Worm (Caenorhabditis elegans) whole organism, L4 larva: ENCODE measurements around the gene F12F6.7.

Experiments used
- D1046.2 ChIP-seq: fragments of 200-800 bp; sonication (Bioruptor generic); IDR thresholded peaks from 2 replicates; pipeline ENCODE4 v1.3.6; 2022; ENCODE audit warnings: missing genetic modification characterization, missing compliant biosample characterization
- F26F4.8 ChIP-seq: fragments of 200-800 bp; sonication (Bioruptor generic); conservative IDR thresholded peaks from 2 replicates; pipeline ENCODE4 v1.3.6; 2022; ENCODE audit warnings: missing genetic modification characterization, missing compliant biosample characterization
- F37D6.2 ChIP-seq: sonication (generic microtip); optimal IDR thresholded peaks from 2 replicates; lab custom pipeline; 2016; ENCODE audit warnings: mild to moderate bottlenecking, missing genetic modification characterization, missing compliant biosample characterization
- F44E2.7 ChIP-seq: fragments of 200-800 bp; sonication (Bioruptor generic); IDR thresholded peaks from 2 replicates; pipeline ENCODE4 v2.1.2; 2022; ENCODE audit warnings: missing genetic modification characterization, missing compliant biosample characterization
- T26A8.4 ChIP-seq: fragments of 200-800 bp; sonication (Bioruptor generic); IDR thresholded peaks from 2 replicates; pipeline ENCODE4 v1.3.6; 2022; ENCODE audit warnings: missing genetic modification characterization, missing compliant biosample characterization
- Y75B8A.6 ChIP-seq: fragments of 200-800 bp; sonication (Bioruptor generic); IDR thresholded peaks from 2 replicates; pipeline ENCODE4 v1.3.6; 2022; ENCODE audit warnings: missing genetic modification reagents, missing genetic modification characterization, missing compliant biosample characterization
- ZK337.2 ChIP-seq: fragments of 200-800 bp; sonication (Bioruptor generic); IDR thresholded peaks from 2 replicates; pipeline ENCODE4 v1.3.6; 2022; ENCODE audit warnings: missing genetic modification reagents, missing genetic modification characterization, missing compliant biosample characterization
- ZK546.5 ChIP-seq, 2 experiments: sonication (generic microtip); optimal IDR thresholded peaks; 2 replicates each; lab custom pipeline; 2017; ENCODE audit warnings: missing biosample characterization in 2 of 2, missing genetic modification characterization in 2 of 2
- aha-1 ChIP-seq: fragments of 150-350 bp; peaks from one replicate; lab custom pipeline; 2014; ENCODE audit warnings: missing biosample characterization, missing genetic modification characterization
- aly-2 ChIP-seq: sonication (generic microtip); optimal IDR thresholded peaks from 2 replicates; lab custom pipeline; 2018; ENCODE audit warnings: missing biosample characterization, missing genetic modification characterization
- arid-1 ChIP-seq: fragments of 200-800 bp; sonication (Bioruptor generic); conservative IDR thresholded peaks from 2 replicates; pipeline ENCODE4 v1.3.6; 2022; ENCODE audit warnings: missing genetic modification reagents, missing genetic modification characterization, missing compliant biosample characterization
- ceh-44 ChIP-seq: fragments of 200-800 bp; sonication (Bioruptor generic); IDR thresholded peaks from 2 replicates; pipeline ENCODE4 v1.3.6; 2022; ENCODE audit warnings: missing genetic modification reagents, missing genetic modification characterization, missing compliant biosample characterization
- ceh-62 ChIP-seq: sonication (generic microtip); optimal IDR thresholded peaks from 2 replicates; lab custom pipeline; 2017; ENCODE audit warnings: missing biosample characterization, missing genetic modification characterization
- daf-16 ChIP-seq, 3 experiments: sonication (generic microtip); optimal IDR thresholded peaks; 2 replicates each; lab custom pipeline; 2016 to 2017; ENCODE audit warnings: missing genetic modification characterization in 3 of 3, missing genetic modification reagents in 3 of 3, mild to moderate bottlenecking in 2 of 3, missing compliant biosample characterization in 2 of 3, missing biosample characterization in 1 of 3, moderate library complexity in 1 of 3
- daf-19 ChIP-seq: fragments of 200-800 bp; sonication (Bioruptor generic); conservative IDR thresholded peaks from 2 replicates; pipeline ENCODE4 v1.3.6; 2022; ENCODE audit warnings: missing genetic modification characterization, missing compliant biosample characterization
- daf-8 ChIP-seq: fragments of 200-800 bp; sonication (Bioruptor generic); IDR thresholded peaks from 2 replicates; pipeline ENCODE4 v1.3.6; 2022; ENCODE audit warnings: missing genetic modification characterization, missing compliant biosample characterization
- egl-27 ChIP-seq: sonication (generic microtip); optimal IDR thresholded peaks from 3 replicates; lab custom pipeline; 2017; ENCODE audit warnings: missing biosample characterization, missing genetic modification reagents, missing genetic modification characterization
- egl-43 ChIP-seq: fragments of 200-800 bp; sonication (Bioruptor generic); IDR thresholded peaks from 2 replicates; pipeline ENCODE4 v1.3.6; 2022; ENCODE audit warnings: missing genetic modification reagents, missing genetic modification characterization, missing compliant biosample characterization
- gei-8 ChIP-seq: fragments of 200-800 bp; sonication (Bioruptor generic); optimal IDR thresholded peaks from 2 replicates; lab custom pipeline; 2018; ENCODE audit warnings: mild to moderate bottlenecking, missing genetic modification characterization, missing compliant biosample characterization
- hlh-11 ChIP-seq: fragments of 200-800 bp; sonication (Bioruptor generic); optimal IDR thresholded peaks from 2 replicates; lab custom pipeline; 2018; ENCODE audit warnings: mild to moderate bottlenecking, missing genetic modification characterization, missing compliant biosample characterization
- hlh-30 ChIP-seq: sonication (generic microtip); optimal IDR thresholded peaks from 2 replicates; lab custom pipeline; 2017; ENCODE audit warnings: antibody characterized with exemption, mild to moderate bottlenecking, missing genetic modification characterization, missing compliant biosample characterization; ENCODE audit not compliant: insufficient read depth
- lin-15B ChIP-seq: fragments of 150-350 bp; sonication (generic microtip); optimal IDR thresholded peaks from 3 replicates; lab custom pipeline; 2014; ENCODE audit warnings: missing biosample characterization, missing genetic modification characterization
- lin-29 ChIP-seq: fragments of 200-800 bp; sonication (Bioruptor generic); IDR thresholded peaks from 2 replicates; pipeline ENCODE4 v1.3.6; 2022; ENCODE audit warnings: missing genetic modification reagents, missing genetic modification characterization, missing compliant biosample characterization
- lin-39 ChIP-seq: fragments of 150-350 bp; optimal IDR thresholded peaks from 2 replicates; lab custom pipeline; 2014; ENCODE audit warnings: missing biosample characterization, missing genetic modification reagents, missing genetic modification characterization
- lir-3 ChIP-seq: sonication (generic microtip); optimal IDR thresholded peaks from 2 replicates; lab custom pipeline; 2016; ENCODE audit warnings: mild to moderate bottlenecking, missing genetic modification characterization, missing compliant biosample characterization
- madf-9 ChIP-seq: fragments of 200-800 bp; sonication (Bioruptor generic); conservative IDR thresholded peaks from 2 replicates; pipeline ENCODE4 v1.3.6; 2022; ENCODE audit warnings: missing genetic modification reagents, missing genetic modification characterization, missing compliant biosample characterization
- mdl-1 ChIP-seq, 2 experiments: fragments of 150-350 bp in 1 of 2; sonication (generic microtip) in 1 of 2; optimal IDR thresholded peaks; 2 replicates each; lab custom pipeline; 2014 to 2017; ENCODE audit warnings: missing biosample characterization in 2 of 2, missing genetic modification characterization in 2 of 2
- mep-1 ChIP-seq: fragments of 150-350 bp; sonication (generic microtip); optimal IDR thresholded peaks from 3 replicates; lab custom pipeline; 2014; ENCODE audit warnings: missing biosample characterization, missing genetic modification characterization
- mes-2 ChIP-seq: sonication (generic microtip); optimal IDR thresholded peaks from 2 replicates; lab custom pipeline; 2016; ENCODE audit warnings: missing genotype, mild to moderate bottlenecking, missing genetic modification characterization, missing compliant biosample characterization; ENCODE audit not compliant: poor library complexity, severe bottlenecking
- nhr-102 ChIP-seq: sonication (generic microtip); optimal IDR thresholded peaks from 2 replicates; lab custom pipeline; 2016; ENCODE audit warnings: mild to moderate bottlenecking, missing genetic modification characterization, moderate library complexity, missing compliant biosample characterization
- nhr-6 ChIP-seq: fragments of 150-350 bp; optimal IDR thresholded peaks from 2 replicates; lab custom pipeline; 2014; ENCODE audit warnings: missing biosample characterization, missing genetic modification characterization
- nhr-76 ChIP-seq: fragments of 150-350 bp; optimal IDR thresholded peaks from 2 replicates; lab custom pipeline; 2014; ENCODE audit warnings: missing biosample characterization, missing genetic modification characterization
- php-3 ChIP-seq: fragments of 200-800 bp; sonication (Bioruptor generic); IDR thresholded peaks from 2 replicates; pipeline ENCODE4 v1.3.6; 2022; ENCODE audit warnings: missing genetic modification reagents, missing genetic modification characterization, missing compliant biosample characterization
- pqm-1 ChIP-seq: sonication (generic microtip); optimal IDR thresholded peaks from 2 replicates; lab custom pipeline; 2017; ENCODE audit warnings: missing biosample characterization, missing genetic modification characterization
- set-16 ChIP-seq: fragments of 200-800 bp; sonication (Bioruptor generic); IDR thresholded peaks from 2 replicates; pipeline ENCODE4 v1.3.6; 2022; ENCODE audit warnings: missing genetic modification reagents, missing genetic modification characterization, missing compliant biosample characterization
- skn-1 ChIP-seq: fragments of 150-350 bp; optimal IDR thresholded peaks from 2 replicates; lab custom pipeline; 2014; ENCODE audit warnings: missing biosample characterization, missing genetic modification characterization
- unc-62 ChIP-seq, 3 experiments: fragments of 150-350 bp in 1 of 3; sonication (generic microtip); optimal IDR thresholded peaks in 2 of 3; peaks in 1 of 3; 1 replicate in 1 of 3; 2 replicates in 2 of 3; lab custom pipeline; 2014 to 2017; ENCODE audit warnings: missing biosample characterization in 3 of 3, missing genetic modification characterization in 3 of 3, missing genetic modification reagents in 3 of 3, missing genotype in 1 of 3
- zfp-2 ChIP-seq: sonication (generic microtip); optimal IDR thresholded peaks from 2 replicates; lab custom pipeline; 2016; ENCODE audit warnings: mild to moderate bottlenecking, missing genetic modification characterization, missing compliant biosample characterization
- zfp-3 ChIP-seq: fragments of 200-800 bp; sonication (Bioruptor generic); conservative IDR thresholded peaks from 2 replicates; pipeline ENCODE4 v1.3.6; 2022; ENCODE audit warnings: missing genetic modification reagents, missing genetic modification characterization, missing compliant biosample characterization
- ztf-7 ChIP-seq: fragments of 150-350 bp; optimal IDR thresholded peaks from 2 replicates; lab custom pipeline; 2014; ENCODE audit warnings: missing biosample characterization, missing genetic modification characterization

F12F6.7 gene

DNA sequence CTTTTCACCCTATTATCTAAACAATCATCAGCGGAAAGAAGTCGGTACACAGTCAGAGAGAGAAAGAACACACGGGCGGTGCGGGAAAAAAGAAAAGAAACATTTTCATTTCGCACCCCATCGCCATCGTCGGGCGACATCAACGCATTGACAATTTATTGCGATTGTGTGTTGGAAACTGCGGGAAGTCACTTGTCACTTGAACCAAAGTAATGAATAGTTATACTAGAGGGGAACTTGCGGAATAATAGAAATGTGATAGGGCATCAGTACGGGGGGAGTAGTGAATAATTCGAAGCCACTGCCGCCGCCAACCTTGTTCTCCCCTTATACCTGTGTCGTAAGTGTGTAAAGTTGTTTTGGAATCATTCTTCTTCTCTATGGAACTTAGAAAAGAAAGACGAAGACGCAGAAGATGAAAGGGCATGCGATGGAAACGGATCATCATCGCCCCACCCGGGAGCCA is 9.8 kb upstream of the F12F6.7 start (continued):
- TF ChIP-seq daf-19 (GFP tag; lab: Robert Waterston, UW), result no peak
- TF ChIP-seq gei-8 (GFP tag; lab: Kevin White, UChicago), result no peak
- TF ChIP-seq ZK337.2 (GFP tag; lab: Robert Waterston, UW), result no peak
- no peak for TF ChIP-seq D1046.2 (GFP tag; lab: Robert Waterston, UW)
- 0 out of 2 replicates have a peak, but pooled peaks have one; percentile 23 for TF ChIP-seq egl-43
- TF ChIP-seq php-3 (GFP tag; lab: Robert Waterston, UW), result no peak
- TF ChIP-seq hlh-11 (tag; lab: Kevin White, UChicago), result no peak
- no peak for TF ChIP-seq mdl-1 (tag; optimal IDR thresholded peaks at IDR 0.05; lab: Kevin White, UChicago)
- TF ChIP-seq unc-62 (GFP tag; optimal IDR thresholded peaks at IDR 0.05 in 1 of 2; lab: Kevin White, UChicago), result peak in 1 of 2 experiments; percentile 97
- TF ChIP-seq unc-62 (tag; optimal IDR thresholded peaks at IDR 0.05; lab: Kevin White, UChicago), result no peak
- peak; percentile 22 for TF ChIP-seq mep-1 (tag; lab: Kevin White, UChicago)
- TF ChIP-seq lin-29, result no peak
- no peak for TF ChIP-seq aly-2
- no peak for TF ChIP-seq F44E2.7 (GFP tag; lab: Robert Waterston, UW)
- TF ChIP-seq mes-2 (tag; lab: Kevin White, UChicago), result peak; percentile 18
- TF ChIP-seq egl-27 (tag; lab: Kevin White, UChicago), result no peak
- TF ChIP-seq ceh-44 (GFP tag; lab: Robert Waterston, UW), result no peak

ce11 chrIV:11570200-11570599 is 8.6 kb upstream of the F12F6.7 start, which contains the start of gene srgp-1:
Gene srgp-1, plus strand, starts transcription at chrIV:11570500.
- TF ChIP-seq skn-1 (tag; lab: Kevin White, UChicago), result no peak
- no peak for TF ChIP-seq F26F4.8 (GFP tag; lab: Robert Waterston, UW)
- TF ChIP-seq T26A8.4 (GFP tag; lab: Robert Waterston, UW), result no peak
- no peak for TF ChIP-seq ztf-7
- no peak for TF ChIP-seq zfp-3 (GFP tag; lab: Robert Waterston, UW)
- no peak for TF ChIP-seq zfp-2
- no peak for TF ChIP-seq Y75B8A.6 (GFP tag; lab: Robert Waterston, UW)
- TF ChIP-seq pqm-1 (tag; lab: Kevin White, UChicago), result no peak
- no peak for TF ChIP-seq set-16
- TF ChIP-seq nhr-102 (tag; lab: Kevin White, UChicago), result no peak
- no peak for TF ChIP-seq php-3 (GFP tag; lab: Robert Waterston, UW)
- TF ChIP-seq nhr-6, result no peak
- TF ChIP-seq lin-15B (tag; lab: Kevin White, UChicago), result no peak
- TF ChIP-seq ceh-62, result no peak
- TF ChIP-seq F37D6.2 (tag; lab: Kevin White, UChicago), result no peak
- TF ChIP-seq daf-8 (GFP tag; lab: Robert Waterston, UW), result no peak

- TF ChIP-seq aha-1 (peak; percentile 3), arid-1 (GFP tag; lab: Robert Waterston, UW) (no peak)
- TF ChIP-seq, all 104 proteins: peak for 1
Observed at ce11 chrIV:11569795-11570194, 8.2 kb upstream of the F12F6.7 start.

DNA sequence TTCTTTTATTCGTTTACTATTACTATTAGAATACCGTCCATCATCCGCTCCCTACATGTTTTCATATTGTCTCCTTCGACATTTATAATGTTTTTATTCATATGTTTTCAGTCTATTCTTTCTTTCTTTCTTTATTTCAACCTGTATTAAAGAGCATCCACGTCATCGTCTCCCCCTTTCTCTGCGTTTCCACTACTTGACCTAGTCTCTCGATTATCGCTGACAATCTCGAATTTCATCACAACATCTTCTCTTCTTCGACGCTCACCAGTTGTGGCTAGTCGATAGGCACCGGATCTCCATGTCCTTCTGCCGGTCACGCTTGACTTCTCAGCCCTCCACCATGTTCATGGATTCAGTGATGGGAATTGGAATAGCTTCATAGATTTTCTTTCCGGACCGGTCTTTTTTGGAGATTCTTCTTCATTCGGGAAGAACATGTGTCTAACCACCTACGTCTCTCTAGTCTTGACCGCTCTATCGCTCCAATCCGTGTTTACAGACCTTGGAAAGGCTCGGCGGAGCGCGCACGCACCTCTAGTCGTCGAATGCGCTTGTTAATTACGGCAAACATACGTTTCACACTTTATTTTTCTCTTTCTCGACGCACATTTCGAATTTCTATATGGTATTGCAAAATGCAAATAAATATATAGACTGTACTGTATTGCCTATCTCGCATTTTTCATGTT is 6.8 kb upstream of the F12F6.7 start:
- no peak for TF ChIP-seq set-16
- TF ChIP-seq lir-3, result no peak
- no peak for TF ChIP-seq ZK546.5 (tag; optimal IDR thresholded peaks at IDR 0.05; lab: Kevin White, UChicago)
- TF ChIP-seq nhr-102 (tag; lab: Kevin White, UChicago), result no peak
- TF ChIP-seq daf-16 (GFP tag; optimal IDR thresholded peaks at IDR 0.05; lab: Kevin White, UChicago), result no peak
- TF ChIP-seq daf-16 (tag; optimal IDR thresholded peaks at IDR 0.05; lab: Kevin White, UChicago), result peak; percentile 8
- TF ChIP-seq hlh-30 (tag; lab: Kevin White, UChicago), result no peak
- no peak for TF ChIP-seq madf-9 (GFP tag; lab: Robert Waterston, UW)
- no peak for TF ChIP-seq zfp-3 (GFP tag; lab: Robert Waterston, UW)
- TF ChIP-seq lin-39 (tag; lab: Kevin White, UChicago), result no peak
- TF ChIP-seq unc-62 (GFP tag; optimal IDR thresholded peaks at IDR 0.05 in 1 of 2; lab: Kevin White, UChicago), result peak in 1 of 2 experiments; percentile 96
- TF ChIP-seq unc-62 (tag; optimal IDR thresholded peaks at IDR 0.05; lab: Kevin White, UChicago), result no peak
- no peak for TF ChIP-seq nhr-76 (tag; lab: Kevin White, UChicago)
- peak; percentile 22 for TF ChIP-seq aha-1
